Worm (Caenorhabditis elegans): ENCODE data around the gene srlf-13.

Gene srlf-13

DNA sequence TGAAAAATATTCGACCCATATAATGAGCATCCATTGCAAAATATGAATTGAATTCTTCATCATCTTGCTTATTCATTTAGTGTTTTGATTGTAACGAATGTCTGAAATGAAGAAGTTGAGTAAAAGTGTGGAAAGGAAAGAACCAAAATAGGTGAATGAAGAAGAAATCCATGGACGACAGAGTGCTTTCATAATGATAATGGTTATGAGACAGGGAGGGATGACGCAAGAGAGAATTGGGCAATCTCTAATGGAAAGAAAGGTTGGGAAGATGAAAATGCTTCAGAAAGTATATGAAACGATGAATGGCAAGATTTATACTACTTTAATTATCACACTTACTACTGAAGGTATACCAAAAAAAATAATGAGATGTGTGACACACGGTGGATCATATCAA lies 7.9 kb upstream of the srlf-13 start, which contains the start of gene ZK596.3:
Gene ZK596.3, minus strand, starts transcription at position 101 of the 400 bp plus-strand sequence.
- TF ChIP-seq sma-9 (GFP tag; optimal IDR thresholded peaks at IDR 0.05) (no peak), sma-9 (tag; optimal IDR thresholded peaks at IDR 0.05) (no peak), nhr-25 (tag; optimal IDR thresholded peaks at IDR 0.05) (no peak), lin-13 (GFP tag; optimal IDR thresholded peaks at IDR 0.05) (no peak), zag-1 (tag; optimal IDR thresholded peaks at IDR 0.05) (no peak), mbf-1 (tag; optimal IDR thresholded peaks at IDR 0.05) (no peak), alr-1 (tag; optimal IDR thresholded peaks at IDR 0.05) (no peak), ztf-11 (tag; optimal IDR thresholded peaks at IDR 0.05) (no peak)

ce11 chrIV:10902476-10902875 lies 6.1 kb upstream of the srlf-13 start:
- TF ChIP-seq gmeb-1 (tag; optimal IDR thresholded peaks at IDR 0.05) = no peak
- no peak for TF ChIP-seq unc-55 (GFP tag; optimal IDR thresholded peaks at IDR 0.05)
- no peak for TF ChIP-seq elt-3 (tag; optimal IDR thresholded peaks at IDR 0.05)
- no peak for TF ChIP-seq crh-2 (tag; optimal IDR thresholded peaks at IDR 0.05)
- no peak for TF ChIP-seq R02D3.7 (tag; optimal IDR thresholded peaks at IDR 0.05)
- TF ChIP-seq C34F6.9 (tag; optimal IDR thresholded peaks at IDR 0.05) = no peak
- TF ChIP-seq nhr-77 (tag; optimal IDR thresholded peaks at IDR 0.05) = no peak
- no peak for TF ChIP-seq nhr-23 (tag; optimal IDR thresholded peaks at IDR 0.05)
- TF ChIP-seq zag-1 (tag; optimal IDR thresholded peaks at IDR 0.05) = no peak

DNA sequence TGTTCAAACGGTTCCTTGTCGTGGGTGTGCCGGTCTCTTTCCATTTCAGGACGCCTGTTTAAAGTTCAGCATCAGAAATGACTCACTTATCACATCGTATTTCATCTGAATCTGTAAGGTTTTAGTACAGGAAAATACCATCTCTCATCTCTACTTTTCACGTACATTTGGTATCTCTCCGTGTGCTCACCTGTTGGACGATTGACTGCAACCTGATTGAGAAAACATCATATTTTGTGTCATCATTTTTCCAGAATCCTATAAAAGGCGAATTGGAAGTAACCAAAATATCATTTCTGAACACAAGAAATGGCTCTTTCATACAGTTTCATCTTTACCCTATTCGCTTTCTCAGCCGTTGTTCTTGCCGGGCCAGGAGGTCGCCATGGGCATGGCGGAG lies 3.7 kb upstream of the srlf-13 start, which contains the start of gene srlf-30:
Gene srlf-30, plus strand, starts transcription at position 301 of the 400 bp plus-strand sequence.
- TF ChIP-seq mab-5 (tag; optimal IDR thresholded peaks at IDR 0.05) = no peak
- TF ChIP-seq lsy-2 (tag; optimal IDR thresholded peaks at IDR 0.05) = no peak

DNA sequence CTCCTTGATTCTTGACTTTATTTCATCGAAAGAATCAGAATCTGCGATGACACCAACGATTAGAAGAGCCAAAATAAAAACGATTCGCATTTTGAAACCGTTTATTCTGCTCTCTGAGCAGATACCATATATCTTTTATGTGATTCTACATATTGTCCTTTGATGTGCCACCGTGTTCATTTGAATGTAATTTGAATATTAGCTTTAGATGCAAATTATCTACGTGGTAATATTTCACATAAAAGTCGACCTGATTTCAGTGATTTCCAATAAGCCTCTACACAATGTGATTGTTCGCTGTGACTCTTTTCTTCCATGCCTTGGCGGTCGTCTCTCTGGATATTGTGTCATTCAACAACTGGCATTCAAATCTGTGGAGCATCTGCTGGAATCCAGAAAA lies 2.7 kb upstream of the srlf-13 start, which contains the start of the genes F13E9.9 and F13E9.19:
Gene F13E9.9, minus strand, starts transcription at position 101 of the 400 bp plus-strand sequence.
Gene F13E9.19, plus strand, starts transcription at position 316 of the 400 bp plus-strand sequence.
- TF ChIP-seq lin-39 (tag; optimal IDR thresholded peaks at IDR 0.05) (no peak), ama-1 (optimal IDR thresholded peaks at IDR 0.05) (no peak), lin-13 (GFP tag; optimal IDR thresholded peaks at IDR 0.05) (no peak)

DNA sequence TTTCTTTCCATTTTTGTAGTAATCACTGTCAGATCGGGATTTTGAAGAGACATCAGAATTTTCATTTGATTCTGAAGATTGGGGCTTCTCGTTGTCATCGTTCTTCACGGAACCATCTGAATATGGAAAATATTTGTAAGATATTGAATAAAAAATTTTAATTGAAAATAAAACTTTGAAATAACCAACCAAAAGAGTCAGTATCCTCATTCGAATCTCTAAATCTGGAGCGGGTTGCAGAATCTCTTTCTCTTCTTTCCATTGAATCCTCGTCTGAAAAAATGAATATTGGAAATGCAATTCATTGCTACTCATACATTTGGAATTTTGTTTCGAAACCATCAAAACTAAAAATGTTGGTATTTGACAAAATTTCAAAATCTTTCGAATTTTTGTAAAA lies 1.7 kb upstream of the srlf-13 start:
- TF ChIP-seq nhr-21 (tag; optimal IDR thresholded peaks at IDR 0.05) (no peak), nhr-6 (tag; optimal IDR thresholded peaks at IDR 0.05) (no peak), aly-2 (tag; optimal IDR thresholded peaks at IDR 0.05) (no peak), fos-1 (tag; optimal IDR thresholded peaks at IDR 0.05) (no peak), lin-39 (tag; optimal IDR thresholded peaks at IDR 0.05) (no peak), sem-4 (tag; optimal IDR thresholded peaks at IDR 0.05) (no peak), unc-62 (GFP tag; optimal IDR thresholded peaks at IDR 0.05) (no peak), blmp-1 (tag; optimal IDR thresholded peaks at IDR 0.05; ENCODE audit: insufficient read depth) (no peak), lsy-2 (tag; optimal IDR thresholded peaks at IDR 0.05) (no peak), mab-5 (tag; optimal IDR thresholded peaks at IDR 0.05) (no peak), sma-3 (GFP tag; optimal IDR thresholded peaks at IDR 0.05) (no peak), lin-11 (tag; optimal IDR thresholded peaks at IDR 0.05) (no peak), elt-1 (tag; optimal IDR thresholded peaks at IDR 0.05) (no peak), mdl-1 (tag; optimal IDR thresholded peaks at IDR 0.05) (no peak), ztf-1 (GFP tag; conservative IDR thresholded peaks at IDR 0.05) (no peak), ztf-11 (tag; optimal IDR thresholded peaks at IDR 0.05) (no peak), ceh-16 (tag; optimal IDR thresholded peaks at IDR 0.05) (no peak), nhr-25 (tag; optimal IDR thresholded peaks at IDR 0.05) (no peak), nhr-129 (tag; optimal IDR thresholded peaks at IDR 0.05) (no peak), ztf-4 (tag; optimal IDR thresholded peaks at IDR 0.05) (no peak)

DNA sequence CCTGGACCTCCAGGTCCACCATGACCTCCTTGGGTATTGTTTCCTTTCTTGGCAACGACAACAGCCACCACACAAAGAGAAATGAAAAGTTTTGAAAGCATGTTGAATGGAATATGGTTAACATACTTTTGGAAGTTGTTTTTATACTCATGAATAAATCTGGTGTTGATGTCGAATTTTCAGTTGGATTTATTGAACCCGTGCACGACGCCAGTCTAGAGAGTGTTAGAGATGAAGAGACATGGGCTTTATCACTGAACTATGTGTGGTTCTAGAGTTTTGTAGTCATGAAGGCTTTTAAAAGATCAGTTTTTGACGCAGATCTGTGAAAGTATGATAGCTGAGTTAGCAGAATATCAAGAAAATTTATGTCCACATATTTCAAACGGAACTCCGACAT lies 2.2 kb downstream of the srlf-13 start, which contains the start of gene srlf-14:
Gene srlf-14, minus strand, starts transcription at position 101 of the 400 bp plus-strand sequence.
- TF ChIP-seq nhr-6 (tag; optimal IDR thresholded peaks at IDR 0.05) (no peak), unc-55 (GFP tag; optimal IDR thresholded peaks at IDR 0.05) (no peak), Y55F3AM.14 (GFP tag; optimal IDR thresholded peaks at IDR 0.05) (no peak), nhr-77 (tag; optimal IDR thresholded peaks at IDR 0.05) (no peak)
